Fruit fly (Drosophila melanogaster): ENCODE results near the gene CG42374.
A peak's percentile ranks its signal among the peaks of the same experiment; 100 is the strongest.

CG42374 gene

dm6 chr3L:19292440-19293175, 29.0 kb downstream of the CG42374 start, which contains the start of gene Gbs-76A (continued):
- TF ChIP-seq pan (optimal IDR thresholded peaks at IDR 0.05) (no peak), pan (GFP tag; optimal IDR thresholded peaks at IDR 0.05 in 1 of 2, IDR thresholded peaks at IDR 0.05 in 1 of 2) (peak in 1 of 2 experiments; percentile 78), MESR4 (GFP tag; optimal IDR thresholded peaks at IDR 0.05) (no peak), CG8765 (GFP tag; IDR thresholded peaks at IDR 0.05) (no peak), otp (GFP tag; IDR thresholded peaks at IDR 0.05) (0 out of 3 replicates have a peak, but pooled peaks have one; percentile 47), gcm2 (GFP tag; optimal IDR thresholded peaks at IDR 0.05) (no peak), CG8089 (GFP tag; optimal IDR thresholded peaks at IDR 0.05) (peak; percentile 3), fd96Cb (tag; optimal IDR thresholded peaks at IDR 0.05) (peak; percentile 76), CG10321 (GFP tag; IDR thresholded peaks at IDR 0.05) (no peak), Nf-YB (GFP tag; optimal IDR thresholded peaks at IDR 0.05) (peak; percentile 75), pum (GFP tag; optimal IDR thresholded peaks at IDR 0.05) (no peak), gt (GFP tag; IDR thresholded peaks at IDR 0.05) (no peak), CG9817 (tag; optimal IDR thresholded peaks at IDR 0.05) (peak; percentile 74), CG11398 (GFP tag; optimal IDR thresholded peaks at IDR 0.05) (no peak), CG6813 (GFP tag; optimal IDR thresholded peaks at IDR 0.05) (peak; percentile 86), dpn (GFP tag; optimal IDR thresholded peaks at IDR 0.05) (peak in 1 of 2 experiments; percentile 56), cg (GFP tag; optimal IDR thresholded peaks at IDR 0.05) (no peak), CG2199 (GFP tag; IDR thresholded peaks at IDR 0.05) (no peak), gem (tag; optimal IDR thresholded peaks at IDR 0.05) (peak; percentile 94), CG11247 (GFP tag; IDR thresholded peaks at IDR 0.05) (peak; percentile 41; the same call in 1 of the 2 replicates), Ets65A (GFP tag) (peak; percentile 66), CG18476 (GFP tag; optimal IDR thresholded peaks at IDR 0.05) (peak; percentile 12), ase (GFP tag; IDR thresholded peaks at IDR 0.05) (peak; percentile 67; the same call in 2 of the 3 replicates), maf-S (GFP tag; optimal IDR thresholded peaks at IDR 0.05) (no peak), CG12155 (GFP tag; optimal IDR thresholded peaks at IDR 0.05) (no peak), CG6689 (GFP tag; IDR thresholded peaks at IDR 0.05) (peak; percentile 85), CG15073 (GFP tag; optimal IDR thresholded peaks at IDR 0.05) (no peak), CG15696 (tag; optimal IDR thresholded peaks at IDR 0.05) (peak; percentile 64), CG2202 (tag; optimal IDR thresholded peaks at IDR 0.05) (peak; percentile 54), Dip3 (GFP tag; optimal IDR thresholded peaks at IDR 0.05) (no peak), btn (GFP tag; optimal IDR thresholded peaks at IDR 0.05) (no peak), emc (GFP tag; optimal IDR thresholded peaks at IDR 0.05) (no peak), Blimp-1 (GFP tag; optimal IDR thresholded peaks at IDR 0.05) (peak; percentile 73), MBD-R2 (GFP tag; IDR thresholded peaks at IDR 0.05) (peak; percentile 39), pho (GFP tag; optimal IDR thresholded peaks at IDR 0.05) (peak; percentile 50), chinmo (GFP tag; IDR thresholded peaks at IDR 0.05; ENCODE audit: partially characterized antibody) (0 out of 4 replicates have a peak, but pooled peaks have one; percentile 62), ERR (GFP tag; optimal IDR thresholded peaks at IDR 0.05) (no peak), gce (GFP tag; IDR thresholded peaks at IDR 0.05) (peak; percentile 16; the same call in 1 of the 3 replicates), CG5180 (GFP tag; optimal IDR thresholded peaks at IDR 0.05) (peak; percentile 67), CG4617 (GFP tag; optimal IDR thresholded peaks at IDR 0.05; ENCODE audit: borderline replicate concordance) (peak; percentile 4), tup (GFP tag; optimal IDR thresholded peaks at IDR 0.05) (no peak), onecut (GFP tag; IDR thresholded peaks at IDR 0.05) (peak; percentile 63; the same call in 1 of the 2 replicates), Six4 (GFP tag; optimal IDR thresholded peaks at IDR 0.05) (peak; percentile 41), CG10565 (GFP tag; optimal IDR thresholded peaks at IDR 0.05) (no peak), CG1602 (GFP tag; optimal IDR thresholded peaks at IDR 0.05) (peak; percentile 60), Dek (tag; optimal IDR thresholded peaks at IDR 0.05) (peak; percentile 79), tll (GFP tag; optimal IDR thresholded peaks at IDR 0.05) (no peak), Hey (tag; optimal IDR thresholded peaks at IDR 0.05) (no peak), CG4404 (GFP tag; IDR thresholded peaks at IDR 0.05) (peak; percentile 53)
